Fruit fly (Drosophila melanogaster): ENCODE measurements around the gene CG13005.
A peak's percentile ranks its signal among the peaks of the same experiment; 100 is the strongest.

Gene CG13005

dm6 chrX:16787416-16787900 lies 16.0 kb upstream of the CG13005 start (continued):
- TF ChIP-seq ato (GFP tag; IDR thresholded peaks at IDR 0.05; ENCODE audit: partially characterized antibody) (no peak), Dp (GFP tag; optimal IDR thresholded peaks at IDR 0.05) (peak; percentile 78), tio (GFP tag; optimal IDR thresholded peaks at IDR 0.05) (no peak), CG30403 (GFP tag; optimal IDR thresholded peaks at IDR 0.05) (peak; percentile 5), sqz (GFP tag; optimal IDR thresholded peaks at IDR 0.05) (peak; percentile 72), sens (GFP tag) (no peak), D (optimal IDR thresholded peaks at IDR 0.05) (no peak), D (GFP tag; optimal IDR thresholded peaks at IDR 0.05) (no peak), Xrp1 (GFP tag; IDR thresholded peaks at IDR 0.05) (0 out of 2 replicates have a peak, but pooled peaks have one; percentile 40), peb (GFP tag; IDR thresholded peaks at IDR 0.05) (no peak), CG17829 (tag; optimal IDR thresholded peaks at IDR 0.05) (peak; percentile 6), H2.0 (GFP tag; IDR thresholded peaks at IDR 0.05) (no peak), GATAe (GFP tag; conservative IDR thresholded peaks at IDR 0.05) (no peak), lmd (GFP tag; IDR thresholded peaks at IDR 0.05) (no peak), az2 (GFP tag; optimal IDR thresholded peaks at IDR 0.05) (no peak), amos (GFP tag; IDR thresholded peaks at IDR 0.05; ENCODE audit: partially characterized antibody) (peak; percentile 69), nom (GFP tag; optimal IDR thresholded peaks at IDR 0.05) (peak; percentile 3), CG10267 (tag; optimal IDR thresholded peaks at IDR 0.05) (peak; percentile 64), gcm2 (GFP tag; optimal IDR thresholded peaks at IDR 0.05) (no peak), CG7839 (tag; optimal IDR thresholded peaks at IDR 0.05) (no peak), CG6791 (GFP tag; IDR thresholded peaks at IDR 0.05; ENCODE audit: partially characterized antibody) (peak; percentile 58; the same call in 2 of the 3 replicates), lov (optimal IDR thresholded peaks at IDR 0.05) (no peak), lov (GFP tag; IDR thresholded peaks at IDR 0.05) (no peak), CG7556 (GFP tag; optimal IDR thresholded peaks at IDR 0.05) (no peak), YL-1 (GFP tag; optimal IDR thresholded peaks at IDR 0.05) (peak; percentile 5), Elba2 (GFP tag; optimal IDR thresholded peaks at IDR 0.05) (no peak), CG14860 (GFP tag; IDR thresholded peaks at IDR 0.05; ENCODE audit: partially characterized antibody) (peak; percentile 33; the same call in 1 of the 3 replicates), D19A (tag; optimal IDR thresholded peaks at IDR 0.05) (no peak), lbe (GFP tag; optimal IDR thresholded peaks at IDR 0.05) (no peak), phol (tag; optimal IDR thresholded peaks at IDR 0.05) (peak; percentile 1), Dref (GFP tag; IDR thresholded peaks at IDR 0.05) (peak; percentile 35; the same call in 1 of the 2 replicates), pzg (GFP tag; optimal IDR thresholded peaks at IDR 0.05) (peak; percentile 38), D19B (GFP tag; optimal IDR thresholded peaks at IDR 0.05) (no peak), jumu (GFP tag; optimal IDR thresholded peaks at IDR 0.05) (no peak), p53 (GFP tag; optimal IDR thresholded peaks at IDR 0.05) (no peak), CG1529 (GFP tag; optimal IDR thresholded peaks at IDR 0.05) (no peak), CG14441 (GFP tag; IDR thresholded peaks at IDR 0.05) (no peak), CG15601 (tag; optimal IDR thresholded peaks at IDR 0.05) (peak; percentile 1), CG2875 (GFP tag; optimal IDR thresholded peaks at IDR 0.05) (no peak), CG3847 (GFP tag; IDR thresholded peaks at IDR 0.05) (no peak), ewg (GFP tag; optimal IDR thresholded peaks at IDR 0.05) (no peak), CG9797 (GFP tag; optimal IDR thresholded peaks at IDR 0.05) (peak; percentile 62), slp2 (GFP tag; optimal IDR thresholded peaks at IDR 0.05) (no peak), Chrac-16 (GFP tag; optimal IDR thresholded peaks at IDR 0.05) (no peak), CG34422 (GFP tag; IDR thresholded peaks at IDR 0.05) (no peak), tin (GFP tag; optimal IDR thresholded peaks at IDR 0.05) (no peak), CG11695 (GFP tag; IDR thresholded peaks at IDR 0.05) (no peak), Ada2b (GFP tag; IDR thresholded peaks at IDR 0.05) (no peak), row (GFP tag; IDR thresholded peaks at IDR 0.05) (peak; percentile 36; the same call in 2 of the 3 replicates), crol (GFP tag; IDR thresholded peaks at IDR 0.05) (no peak), wek (GFP tag; optimal IDR thresholded peaks at IDR 0.05) (no peak)

All from whole organism, embryonic.